Worm (Caenorhabditis elegans): ENCODE results near the gene C07A4.2.

Gene C07A4.2

DNA sequence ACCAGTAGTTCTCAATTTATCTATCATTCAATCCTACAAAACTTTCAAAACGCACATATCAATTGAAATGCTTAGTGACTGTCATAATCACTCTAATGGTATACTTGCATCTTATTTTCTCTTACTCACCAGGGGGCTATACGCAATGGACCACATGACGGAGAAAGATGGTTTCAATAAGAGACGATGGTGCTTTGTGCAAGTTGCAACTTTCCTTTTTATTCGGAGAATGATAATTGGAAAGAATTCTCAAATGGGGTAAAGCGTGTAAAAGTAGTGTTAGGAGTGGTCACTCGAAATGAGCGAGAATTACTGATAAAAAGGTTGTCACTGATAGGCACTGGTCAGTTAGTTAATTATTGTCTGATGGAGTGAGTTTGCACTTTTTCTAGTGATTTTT lies 36.5 kb downstream of the C07A4.2 start:
- no peak for TF ChIP-seq fkh-3 (tag; optimal IDR thresholded peaks at IDR 0.05)
- no peak for TF ChIP-seq somi-1 (GFP tag; optimal IDR thresholded peaks at IDR 0.05)
- no peak for TF ChIP-seq cebp-1 (GFP tag; IDR thresholded peaks at IDR 0.05)
- no peak for TF ChIP-seq cebp-1 (tag; optimal IDR thresholded peaks at IDR 0.05)

DNA sequence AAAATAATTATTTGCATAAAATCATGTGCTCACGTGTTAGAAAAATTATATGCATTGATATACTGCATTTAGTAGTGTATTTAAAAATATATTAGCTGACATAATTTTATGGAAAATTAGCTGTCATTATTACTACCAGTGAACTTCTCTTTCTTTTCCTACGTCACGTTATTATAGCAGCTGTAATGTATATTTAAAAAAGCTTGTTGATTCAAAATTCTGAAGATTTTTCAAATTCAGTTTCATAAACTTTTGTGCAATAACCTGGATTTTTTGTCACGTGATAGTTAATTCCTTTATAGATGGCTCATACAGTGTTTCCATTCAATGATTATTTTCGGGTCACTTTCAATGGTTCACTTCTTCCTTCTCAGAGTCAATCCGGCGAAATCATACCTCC lies 40.5 kb downstream of the C07A4.2 start, which contains the start of gene F44A6.3:
F44A6.3 (plus strand) TSS at position 301 of the 400 bp plus-strand sequence.
- TF ChIP-seq F52B5.7 (tag; optimal IDR thresholded peaks at IDR 0.05) (no peak), rcor-1 (GFP tag; IDR thresholded peaks at IDR 0.05) (no peak), ztf-26 (tag; optimal IDR thresholded peaks at IDR 0.05) (no peak), hsf-1 (GFP tag; IDR thresholded peaks at IDR 0.05) (no peak), snpc-1.1 (tag; optimal IDR thresholded peaks at IDR 0.05; ENCODE audit: insufficient read depth) (no peak), Y79H2A.3 (GFP tag; conservative IDR thresholded peaks at IDR 0.05) (no peak), gei-17 (GFP tag; optimal IDR thresholded peaks at IDR 0.05) (no peak), snpc-3.4 (tag; optimal IDR thresholded peaks at IDR 0.05) (no peak)

DNA sequence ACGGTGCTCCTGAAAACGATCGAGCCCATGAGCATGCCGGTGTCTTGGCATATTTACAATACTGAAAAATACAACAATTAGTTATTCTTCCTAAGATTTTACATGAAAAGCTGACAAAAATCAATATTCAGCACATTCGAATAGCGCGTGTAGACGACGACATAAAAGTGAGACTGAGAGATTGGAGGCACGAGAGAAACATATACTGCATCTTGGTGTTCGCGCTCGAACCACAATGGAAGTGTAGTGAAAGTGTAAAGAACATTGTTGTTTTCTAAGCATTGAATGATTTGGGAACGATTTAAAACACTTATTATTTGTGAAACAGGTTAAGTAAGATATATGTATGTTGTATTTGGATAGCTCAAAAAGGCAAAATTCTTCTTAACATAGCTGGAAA lies 43.4 kb downstream of the C07A4.2 start, which contains the start of gene F44A6.4:
F44A6.4 (minus strand) TSS at position 67 of the 400 bp plus-strand sequence.
- TF ChIP-seq K11D2.4 (GFP tag; IDR thresholded peaks at IDR 0.05), result no peak
- no peak for TF ChIP-seq attf-3 (GFP tag; conservative IDR thresholded peaks at IDR 0.05)
- no peak for TF ChIP-seq him-1 (tag; optimal IDR thresholded peaks at IDR 0.05)
- no peak for TF ChIP-seq Y53F4B.3 (GFP tag; IDR thresholded peaks at IDR 0.05)

DNA sequence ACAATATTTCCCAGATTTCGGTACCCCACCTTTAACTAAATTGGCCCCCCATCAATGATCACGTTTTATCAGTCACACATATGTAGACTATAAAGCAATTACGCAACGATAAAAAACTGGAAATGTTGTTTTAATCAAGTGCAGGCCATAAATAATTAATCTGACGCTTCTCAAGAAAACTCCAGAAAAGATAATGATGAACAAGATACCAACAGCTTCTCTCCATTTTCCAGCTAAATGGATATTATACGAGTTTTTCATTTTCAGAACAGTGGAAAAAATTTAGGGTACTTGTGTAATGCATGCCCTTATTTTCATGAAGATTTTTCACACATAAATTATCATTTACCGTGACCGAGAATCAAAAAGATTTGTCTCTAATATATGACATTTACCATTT lies 44.3 kb downstream of the C07A4.2 start:
- TF ChIP-seq nhr-80 (tag; optimal IDR thresholded peaks at IDR 0.05), result peak; percentile 36
- TF ChIP-seq mxl-1 (tag; optimal IDR thresholded peaks at IDR 0.05), result no peak

DNA sequence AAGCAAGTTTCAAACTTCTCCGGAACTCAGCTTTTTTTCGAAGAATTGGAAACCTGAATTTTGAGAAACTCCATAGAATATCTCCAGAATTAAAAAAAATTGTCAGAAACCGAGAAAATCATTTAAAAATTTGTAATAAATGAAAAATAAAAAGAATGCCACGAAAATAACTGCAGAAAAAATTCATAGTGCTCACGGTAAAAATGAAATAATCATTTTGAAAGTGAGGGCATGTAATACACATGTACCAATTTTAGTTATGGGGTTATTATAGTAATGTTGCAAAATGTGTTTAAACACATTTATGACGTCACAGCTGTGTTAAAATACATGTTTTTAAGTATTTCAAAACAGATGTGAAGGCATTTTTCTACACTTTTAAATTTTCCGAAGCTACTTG lies 44.9 kb downstream of the C07A4.2 start:
- TF ChIP-seq attf-6 (GFP tag; IDR thresholded peaks at IDR 0.05), result no peak
- no peak for TF ChIP-seq nhr-120 (GFP tag; IDR thresholded peaks at IDR 0.05)
- TF ChIP-seq hsf-1 (GFP tag; IDR thresholded peaks at IDR 0.05), result no peak
- TF ChIP-seq madf-10 (tag; optimal IDR thresholded peaks at IDR 0.05), result no peak
- TF ChIP-seq Y53F4B.3 (GFP tag; IDR thresholded peaks at IDR 0.05), result no peak
- no peak for TF ChIP-seq sea-2 (GFP tag; IDR thresholded peaks at IDR 0.05)
- no peak for TF ChIP-seq mes-4 (tag; optimal IDR thresholded peaks at IDR 0.05)
- no peak for TF ChIP-seq F10E7.11 (tag; optimal IDR thresholded peaks at IDR 0.05)
- no peak for TF ChIP-seq lsl-1 (GFP tag; optimal IDR thresholded peaks at IDR 0.05)
- no peak for TF ChIP-seq Y67H2A.10 (GFP tag; conservative IDR thresholded peaks at IDR 0.05)
- no peak for TF ChIP-seq F39B2.1 (GFP tag; IDR thresholded peaks at IDR 0.05)
- no peak for TF ChIP-seq ekl-4 (GFP tag; IDR thresholded peaks at IDR 0.05)
- TF ChIP-seq nhr-179 (tag; optimal IDR thresholded peaks at IDR 0.05), result no peak
- no peak for TF ChIP-seq pha-4 (tag; optimal IDR thresholded peaks at IDR 0.05)
- no peak for TF ChIP-seq attf-3 (GFP tag; conservative IDR thresholded peaks at IDR 0.05)
- no peak for TF ChIP-seq F33H1.4 (GFP tag; IDR thresholded peaks at IDR 0.05)
- TF ChIP-seq aptf-2 (GFP tag; conservative IDR thresholded peaks at IDR 0.05), result no peak
- TF ChIP-seq nfya-2 (GFP tag; IDR thresholded peaks at IDR 0.05), result no peak
- no peak for TF ChIP-seq ZK185.1 (tag; optimal IDR thresholded peaks at IDR 0.05; ENCODE audit: poor library complexity, severe bottlenecking)
- no peak for TF ChIP-seq F57A8.1 (GFP tag; optimal IDR thresholded peaks at IDR 0.05)
